Worm (Caenorhabditis elegans) whole organism, late embryonic: ENCODE measurements around the gene cnc-8.

Source experiments
- C38D4.7 ChIP-seq: fragments of 200-800 bp; sonication (Bioruptor generic); optimal IDR thresholded peaks from 2 replicates; lab custom pipeline; 2018; ENCODE audit warnings: mild to moderate bottlenecking, missing genetic modification characterization, moderate library complexity, missing compliant biosample characterization
- K02D7.2 ChIP-seq: sonication (generic microtip); optimal IDR thresholded peaks from 2 replicates; lab custom pipeline; 2017; ENCODE audit warnings: mild to moderate bottlenecking, missing genetic modification characterization, missing compliant biosample characterization
- T23F11.4 ChIP-seq: fragments of 200-800 bp; sonication (Bioruptor generic); optimal IDR thresholded peaks from 2 replicates; lab custom pipeline; 2018; ENCODE audit warnings: mild to moderate bottlenecking, missing genetic modification characterization, missing compliant biosample characterization
- Y22D7AL.16 ChIP-seq: sonication (generic microtip); optimal IDR thresholded peaks from 2 replicates; lab custom pipeline; 2016; ENCODE audit warnings: missing genetic modification characterization, missing compliant biosample characterization
- ama-1 ChIP-seq: fragments of 150-350 bp; optimal IDR thresholded peaks from 2 replicates; lab custom pipeline; 2014
- ceh-14 ChIP-seq: sonication (generic microtip); optimal IDR thresholded peaks from 2 replicates; lab custom pipeline; 2016; ENCODE audit warnings: missing genotype, missing genetic modification characterization, missing compliant biosample characterization
- ceh-19 ChIP-seq: fragments of 200-800 bp; sonication (Bioruptor generic); optimal IDR thresholded peaks from 2 replicates; lab custom pipeline; 2018; ENCODE audit warnings: mild to moderate bottlenecking, missing genetic modification characterization, missing compliant biosample characterization
- ceh-2 ChIP-seq: sonication (generic microtip); optimal IDR thresholded peaks from 2 replicates; lab custom pipeline; 2016; ENCODE audit warnings: missing genotype, missing genetic modification characterization, missing compliant biosample characterization
- ceh-22 ChIP-seq: sonication (generic microtip); optimal IDR thresholded peaks from 2 replicates; lab custom pipeline; 2017; ENCODE audit warnings: missing biosample characterization, missing genetic modification characterization
- ceh-24 ChIP-seq: sonication (generic microtip); optimal IDR thresholded peaks from 2 replicates; lab custom pipeline; 2016; ENCODE audit warnings: mild to moderate bottlenecking, missing genetic modification characterization, missing compliant biosample characterization
- ceh-30 ChIP-seq: fragments of 150-350 bp; optimal IDR thresholded peaks from 2 replicates; lab custom pipeline; 2014; ENCODE audit warnings: missing biosample characterization, missing genetic modification characterization
- ceh-34 ChIP-seq: sonication (generic microtip); optimal IDR thresholded peaks from 2 replicates; lab custom pipeline; 2016; ENCODE audit warnings: mild to moderate bottlenecking, missing genetic modification characterization, missing compliant biosample characterization
- ceh-45 ChIP-seq: fragments of 200-800 bp; sonication (Bioruptor generic); IDR thresholded peaks from 2 replicates; pipeline ENCODE4 v1.3.6; 2022; ENCODE audit warnings: missing genetic modification reagents, missing genetic modification characterization, missing compliant biosample characterization
- ceh-9 ChIP-seq: sonication (generic microtip); optimal IDR thresholded peaks from 2 replicates; lab custom pipeline; 2016; ENCODE audit warnings: mild to moderate bottlenecking, missing genetic modification characterization, inconsistent platforms, missing compliant biosample characterization
- che-1 ChIP-seq: sonication (generic microtip); optimal IDR thresholded peaks from 2 replicates; lab custom pipeline; 2016; ENCODE audit warnings: mild to moderate bottlenecking, missing genetic modification characterization, missing compliant biosample characterization
- dve-1 ChIP-seq: sonication (generic microtip); optimal IDR thresholded peaks from 2 replicates; lab custom pipeline; 2017; ENCODE audit warnings: antibody characterized with exemption, mild to moderate bottlenecking, missing genetic modification characterization, missing compliant biosample characterization
- elt-2 ChIP-seq: sonication (generic microtip); optimal IDR thresholded peaks from 2 replicates; lab custom pipeline; 2016; ENCODE audit warnings: missing genetic modification reagents, missing genetic modification characterization, missing compliant biosample characterization
- eyg-1 ChIP-seq: sonication (generic microtip); optimal IDR thresholded peaks from 2 replicates; lab custom pipeline; 2016; ENCODE audit warnings: missing genotype, missing genetic modification characterization, missing compliant biosample characterization
- fax-1 ChIP-seq: sonication (generic microtip); optimal IDR thresholded peaks from 2 replicates; lab custom pipeline; 2016; ENCODE audit warnings: missing genotype, missing genetic modification characterization, missing compliant biosample characterization
- fkh-6 ChIP-seq: sonication (generic microtip); optimal IDR thresholded peaks from 2 replicates; lab custom pipeline; 2016; ENCODE audit warnings: missing genetic modification characterization, missing compliant biosample characterization
- hlh-13 ChIP-seq: fragments of 200-800 bp; sonication (Bioruptor generic); optimal IDR thresholded peaks from 2 replicates; lab custom pipeline; 2018; ENCODE audit warnings: mild to moderate bottlenecking, missing genetic modification characterization, missing compliant biosample characterization
- hlh-8 ChIP-seq: sonication (generic microtip); optimal IDR thresholded peaks from 2 replicates; lab custom pipeline; 2016; ENCODE audit warnings: missing genotype, missing genetic modification characterization, missing compliant biosample characterization
- lim-6 ChIP-seq: sonication (generic microtip); optimal IDR thresholded peaks from 2 replicates; lab custom pipeline; 2016; ENCODE audit warnings: missing genetic modification characterization, missing compliant biosample characterization
- lin-11 ChIP-seq: fragments of 200-800 bp; sonication (Bioruptor generic); optimal IDR thresholded peaks from 2 replicates; lab custom pipeline; 2018; ENCODE audit warnings: mild to moderate bottlenecking, missing genetic modification characterization, missing compliant biosample characterization
- nfya-1 ChIP-seq: sonication (generic microtip); optimal IDR thresholded peaks from 2 replicates; lab custom pipeline; 2017; ENCODE audit warnings: missing genetic modification characterization, mild to moderate bottlenecking, missing compliant biosample characterization, antibody characterized with exemption, moderate library complexity
- nhr-232 ChIP-seq: sonication (generic microtip); optimal IDR thresholded peaks from 2 replicates; lab custom pipeline; 2016; ENCODE audit warnings: missing genetic modification characterization, missing compliant biosample characterization
- npax-4 ChIP-seq: sonication (generic microtip); optimal IDR thresholded peaks from 2 replicates; lab custom pipeline; 2016; ENCODE audit warnings: missing genetic modification characterization, missing compliant biosample characterization
- odd-2 ChIP-seq: sonication (generic microtip); optimal IDR thresholded peaks from 2 replicates; lab custom pipeline; 2017; ENCODE audit warnings: antibody characterized with exemption, mild to moderate bottlenecking, missing genetic modification characterization, missing compliant biosample characterization
- pat-9 ChIP-seq: fragments of 200-800 bp; sonication (Bioruptor generic); optimal IDR thresholded peaks from 2 replicates; lab custom pipeline; 2018; ENCODE audit warnings: mild to moderate bottlenecking, missing genetic modification characterization, moderate library complexity, missing compliant biosample characterization
- pax-1 ChIP-seq: fragments of 150-350 bp; optimal IDR thresholded peaks from 2 replicates; lab custom pipeline; 2014; ENCODE audit warnings: missing biosample characterization, missing genetic modification characterization
- pha-2 ChIP-seq: sonication (generic microtip); optimal IDR thresholded peaks from 2 replicates; lab custom pipeline; 2017; ENCODE audit warnings: mild to moderate bottlenecking, missing genetic modification characterization, missing compliant biosample characterization
- pha-4 ChIP-seq: fragments of 150-350 bp; optimal IDR thresholded peaks from 2 replicates; lab custom pipeline; 2018; ENCODE audit warnings: missing biosample characterization, missing genetic modification reagents, missing genetic modification characterization
- pqm-1 ChIP-seq: sonication (generic microtip); optimal IDR thresholded peaks from 2 replicates; lab custom pipeline; 2016; ENCODE audit warnings: missing genetic modification characterization, missing compliant biosample characterization
- pros-1 ChIP-seq: fragments of 150-350 bp; optimal IDR thresholded peaks from 2 replicates; lab custom pipeline; 2014; ENCODE audit warnings: missing biosample characterization, missing genetic modification reagents, missing genetic modification characterization
- sdc-2 ChIP-seq: sonication (generic microtip); optimal IDR thresholded peaks from 2 replicates; lab custom pipeline; 2016; ENCODE audit warnings: missing genotype, missing genetic modification characterization, missing compliant biosample characterization
- sox-2 ChIP-seq: fragments of 200-800 bp; sonication (Bioruptor generic); IDR thresholded peaks from 2 replicates; pipeline ENCODE4 v1.3.6; 2022; ENCODE audit warnings: missing genetic modification reagents, missing genetic modification characterization, missing compliant biosample characterization
- syd-9 ChIP-seq: sonication (generic microtip); optimal IDR thresholded peaks from 2 replicates; lab custom pipeline; 2016; ENCODE audit warnings: mild to moderate bottlenecking, missing genetic modification characterization, moderate library complexity, missing compliant biosample characterization
- tbx-2 ChIP-seq: sonication (generic microtip); optimal IDR thresholded peaks from 2 replicates; lab custom pipeline; 2016; ENCODE audit warnings: missing genetic modification characterization, missing compliant biosample characterization
- tbx-7 ChIP-seq: sonication (generic microtip); optimal IDR thresholded peaks from 2 replicates; lab custom pipeline; 2016; ENCODE audit warnings: missing genotype, missing genetic modification characterization, missing compliant biosample characterization
- ttx-3 ChIP-seq: sonication (generic microtip); optimal IDR thresholded peaks from 2 replicates; lab custom pipeline; 2016; ENCODE audit warnings: missing genetic modification reagents, missing genetic modification characterization, missing compliant biosample characterization
- unc-3 ChIP-seq, 2 experiments: fragments of 200-800 bp in 1 of 2; sonication (Bioruptor generic) in 1 of 2; sonication (generic microtip) in 1 of 2; conservative IDR thresholded peaks in 1 of 2; optimal IDR thresholded peaks in 1 of 2; 2 replicates each; pipeline versions ENCODE4 v1.3.6 to Lab custom; 2016 to 2022; ENCODE audit warnings: missing compliant biosample characterization in 2 of 2, missing genetic modification characterization in 2 of 2, missing genetic modification reagents in 1 of 2
- unc-55 ChIP-seq: sonication (generic microtip); optimal IDR thresholded peaks from 2 replicates; lab custom pipeline; 2017; ENCODE audit warnings: missing biosample characterization, missing genetic modification reagents, missing genetic modification characterization
- unc-86 ChIP-seq: sonication (generic microtip); optimal IDR thresholded peaks from 2 replicates; lab custom pipeline; 2016; ENCODE audit warnings: missing genetic modification characterization, missing compliant biosample characterization
- ztf-16 ChIP-seq: sonication (generic microtip); optimal IDR thresholded peaks from 2 replicates; lab custom pipeline; 2017; ENCODE audit warnings: missing genetic modification characterization, missing compliant biosample characterization

Gene cnc-8

ce11 chrX:10277118-10277517 is 29.3 kb upstream of the cnc-8 start:
- no peak for TF ChIP-seq fax-1 (tag; lab: Kevin White, UChicago)
- TF ChIP-seq sox-2 (GFP tag; lab: Robert Waterston, UW) = no peak
- no peak for TF ChIP-seq elt-2
- TF ChIP-seq C38D4.7 (GFP tag; lab: Kevin White, UChicago) = no peak
- no peak for TF ChIP-seq lim-6 (tag; lab: Kevin White, UChicago)
- TF ChIP-seq dve-1 (tag; lab: Kevin White, UChicago) = no peak
- TF ChIP-seq ceh-9 (tag; lab: Kevin White, UChicago) = no peak
- no peak for TF ChIP-seq ceh-19
- no peak for TF ChIP-seq lin-11 (tag; lab: Kevin White, UChicago)
- no peak for TF ChIP-seq ceh-2
- TF ChIP-seq ztf-16 (tag; lab: Kevin White, UChicago) = no peak
- TF ChIP-seq odd-2 (tag; lab: Kevin White, UChicago) = no peak
- no peak for TF ChIP-seq che-1 (tag; lab: Kevin White, UChicago)
- no peak for TF ChIP-seq unc-86 (tag; lab: Kevin White, UChicago)
- no peak for TF ChIP-seq syd-9
- TF ChIP-seq pax-1 (tag; lab: Kevin White, UChicago) = no peak
- TF ChIP-seq unc-3 (GFP tag; conservative IDR thresholded peaks at IDR 0.05; lab: Robert Waterston, UW) = no peak
- no peak for TF ChIP-seq unc-3 (tag; optimal IDR thresholded peaks at IDR 0.05; lab: Kevin White, UChicago)
- no peak for TF ChIP-seq ceh-45 (GFP tag; lab: Robert Waterston, UW)
- TF ChIP-seq pqm-1 = no peak

- TF ChIP-seq ztf-16 (tag; lab: Kevin White, UChicago) (no peak), K02D7.2 (tag; lab: Kevin White, UChicago) (no peak), npax-4 (tag; lab: Kevin White, UChicago) (no peak), pha-2 (tag; lab: Kevin White, UChicago) (no peak), Y22D7AL.16 (tag; lab: Kevin White, UChicago) (no peak), ama-1 (lab: Kevin White, UChicago) (no peak), unc-55 (GFP tag; lab: Kevin White, UChicago) (no peak), ceh-24 (tag; lab: Kevin White, UChicago) (no peak), lim-6 (tag; lab: Kevin White, UChicago) (no peak), ceh-34 (tag; lab: Kevin White, UChicago) (no peak)
Measured at ce11 chrX:10279299-10279698, 27.1 kb upstream of the cnc-8 start, which contains the start of gene slc-9B.1. TSS of gene slc-9B.1 (plus strand) at chrX:10279599.

ce11 chrX:10285634-10286033 is 20.8 kb upstream of the cnc-8 start, which contains the start of gene npr-6:
TSS of gene npr-6 (minus strand) at chrX:10285734.
- TF ChIP-seq ceh-22 (tag; lab: Kevin White, UChicago) = no peak
- no peak for TF ChIP-seq pros-1 (tag; lab: Kevin White, UChicago)
- no peak for TF ChIP-seq ceh-45 (GFP tag; lab: Robert Waterston, UW)
- no peak for TF ChIP-seq ceh-14 (tag; lab: Kevin White, UChicago)
- TF ChIP-seq C38D4.7 (GFP tag; lab: Kevin White, UChicago) = no peak
- no peak for TF ChIP-seq nhr-232 (tag; lab: Kevin White, UChicago)
- TF ChIP-seq fax-1 (tag; lab: Kevin White, UChicago) = no peak
- no peak for TF ChIP-seq fkh-6
- no peak for TF ChIP-seq npax-4 (tag; lab: Kevin White, UChicago)
- TF ChIP-seq pha-4 (tag; lab: Kevin White, UChicago) = no peak
- TF ChIP-seq ama-1 (lab: Kevin White, UChicago) = no peak
- TF ChIP-seq pqm-1 = no peak
- TF ChIP-seq pat-9 (tag; lab: Kevin White, UChicago) = no peak
- TF ChIP-seq nfya-1 (tag; lab: Kevin White, UChicago) = no peak

ce11 chrX:10297410-10297809 is 9.0 kb upstream of the cnc-8 start:
- no peak for TF ChIP-seq elt-2
- TF ChIP-seq ceh-30 (tag; lab: Kevin White, UChicago) = no peak
- no peak for TF ChIP-seq ceh-2
- TF ChIP-seq hlh-8 (tag; lab: Kevin White, UChicago) = no peak
- TF ChIP-seq eyg-1 (tag; lab: Kevin White, UChicago) = no peak
- TF ChIP-seq ceh-24 (tag; lab: Kevin White, UChicago) = no peak
- no peak for TF ChIP-seq Y22D7AL.16 (tag; lab: Kevin White, UChicago)
- TF ChIP-seq hlh-13 (GFP tag; lab: Kevin White, UChicago) = no peak
- TF ChIP-seq tbx-7 (tag; lab: Kevin White, UChicago) = no peak
- no peak for TF ChIP-seq ttx-3
- no peak for TF ChIP-seq lin-11 (tag; lab: Kevin White, UChicago)
- no peak for TF ChIP-seq sdc-2 (tag; lab: Kevin White, UChicago)
- no peak for TF ChIP-seq T23F11.4 (GFP tag; lab: Kevin White, UChicago)
- no peak for TF ChIP-seq ceh-19
- no peak for TF ChIP-seq ceh-9 (tag; lab: Kevin White, UChicago)
- no peak for TF ChIP-seq tbx-2 (tag; lab: Kevin White, UChicago)
- TF ChIP-seq pha-4 (tag; lab: Kevin White, UChicago) = no peak
- TF ChIP-seq, all 69 proteins: peak for 0
